Worm (Caenorhabditis elegans): ENCODE data around the gene F35B3.4.

F35B3.4 gene

ce11 chrX:16995149-16995885, 25.4 kb downstream of the F35B3.4 start:
- TF ChIP-seq fkh-10 (GFP tag; optimal IDR thresholded peaks at IDR 0.05) (no peak), dmd-6 (GFP tag; IDR thresholded peaks at IDR 0.05) (0 out of 2 replicates have a peak, but pooled peaks have one; percentile 19), lir-3 (tag; optimal IDR thresholded peaks at IDR 0.05) (no peak), arid-1 (GFP tag; conservative IDR thresholded peaks at IDR 0.05) (no peak), unc-130 (GFP tag; optimal IDR thresholded peaks at IDR 0.05) (no peak), mxl-3 (GFP tag; optimal IDR thresholded peaks at IDR 0.05) (peak; percentile 34), hmg-1.1 (GFP tag; IDR thresholded peaks at IDR 0.05) (0 out of 2 replicates have a peak, but pooled peaks have one; percentile 16), nhr-237 (tag; optimal IDR thresholded peaks at IDR 0.05) (no peak), unc-62 (GFP tag; optimal IDR thresholded peaks at IDR 0.05 in 1 of 2) (peak in 1 of 2 experiments; percentile 81), unc-62 (tag; optimal IDR thresholded peaks at IDR 0.05) (no peak), zag-1 (tag; optimal IDR thresholded peaks at IDR 0.05) (no peak), php-3 (GFP tag; IDR thresholded peaks at IDR 0.05) (no peak)

ce11 chrX:16994417-16994816, 26.3 kb downstream of the F35B3.4 start:
- no peak for TF ChIP-seq daf-12 (tag; optimal IDR thresholded peaks at IDR 0.05)
- no peak for TF ChIP-seq mdt-29 (GFP tag; IDR thresholded peaks at IDR 0.05)
- TF ChIP-seq F26F4.8 (GFP tag; conservative IDR thresholded peaks at IDR 0.05): no peak
- no peak for TF ChIP-seq unc-39 (tag; optimal IDR thresholded peaks at IDR 0.05)
- TF ChIP-seq hif-1 (tag; optimal IDR thresholded peaks at IDR 0.05): no peak
- TF ChIP-seq daf-16 (GFP tag; optimal IDR thresholded peaks at IDR 0.05): no peak
- TF ChIP-seq daf-16 (tag; optimal IDR thresholded peaks at IDR 0.05): peak; percentile 87
- TF ChIP-seq pqm-1 (tag; optimal IDR thresholded peaks at IDR 0.05): peak; percentile 17
- no peak for TF ChIP-seq vab-7 (GFP tag; IDR thresholded peaks at IDR 0.05)
- no peak for TF ChIP-seq mxl-2 (GFP tag; conservative IDR thresholded peaks at IDR 0.05)
- TF ChIP-seq dmd-8 (GFP tag; IDR thresholded peaks at IDR 0.05): no peak
- TF ChIP-seq lir-3 (tag; optimal IDR thresholded peaks at IDR 0.05): no peak
- TF ChIP-seq ama-1 (optimal IDR thresholded peaks at IDR 0.05): no peak
- no peak for TF ChIP-seq hmg-1.1 (GFP tag; IDR thresholded peaks at IDR 0.05)

ce11 chrX:16993524-16993923, 27.2 kb downstream of the F35B3.4 start:
- TF ChIP-seq ZK337.2 (GFP tag; IDR thresholded peaks at IDR 0.05): no peak
- TF ChIP-seq daf-16 (GFP tag; optimal IDR thresholded peaks at IDR 0.05): no peak
- no peak for TF ChIP-seq daf-16 (tag; optimal IDR thresholded peaks at IDR 0.05)
- TF ChIP-seq spr-3 (GFP tag; optimal IDR thresholded peaks at IDR 0.05): no peak
- TF ChIP-seq hmg-1.1 (GFP tag; IDR thresholded peaks at IDR 0.05): no peak
- no peak for TF ChIP-seq mep-1 (tag; optimal IDR thresholded peaks at IDR 0.05)

ce11 chrX:16991437-16991836, 29.3 kb downstream of the F35B3.4 start:
- TF ChIP-seq ztf-7 (tag; optimal IDR thresholded peaks at IDR 0.05) (no peak), mep-1 (tag; optimal IDR thresholded peaks at IDR 0.05) (peak; percentile 21), ces-1 (GFP tag; optimal IDR thresholded peaks at IDR 0.05) (peak; percentile 47), mdt-29 (GFP tag; IDR thresholded peaks at IDR 0.05) (no peak), aly-2 (tag; optimal IDR thresholded peaks at IDR 0.05) (no peak)

DNA sequence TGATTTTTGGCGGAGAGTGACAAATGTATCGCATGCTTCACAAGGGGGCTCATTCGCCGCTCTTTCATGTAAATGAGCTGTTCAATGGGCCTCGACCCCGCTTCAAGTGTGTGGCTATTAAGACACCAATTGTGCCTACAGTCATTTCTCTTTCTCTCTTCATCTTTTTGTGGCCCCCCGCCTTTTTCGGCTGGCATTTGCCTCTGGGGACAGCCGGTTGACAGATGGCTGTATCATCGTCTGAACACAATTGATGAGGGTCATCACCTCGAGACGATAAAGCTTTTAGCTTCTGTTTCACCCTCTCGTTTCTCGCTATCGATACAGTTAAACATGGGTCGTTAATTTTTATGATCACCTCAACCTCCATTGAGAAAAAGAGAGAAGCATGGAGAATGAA, 32.4 kb downstream of the F35B3.4 start:
- TF ChIP-seq unc-62 (GFP tag; optimal IDR thresholded peaks at IDR 0.05 in 1 of 2): peak in 1 of 2 experiments; percentile 48
- no peak for TF ChIP-seq unc-62 (tag; optimal IDR thresholded peaks at IDR 0.05)
- no peak for TF ChIP-seq ctbp-1 (GFP tag; IDR thresholded peaks at IDR 0.05)

- TF ChIP-seq mep-1 (tag; optimal IDR thresholded peaks at IDR 0.05) (no peak), lin-15B (tag; optimal IDR thresholded peaks at IDR 0.05) (no peak), ztf-11 (tag; optimal IDR thresholded peaks at IDR 0.05) (no peak), Y5F2A.4 (GFP tag; optimal IDR thresholded peaks at IDR 0.05) (no peak), daf-12 (tag; optimal IDR thresholded peaks at IDR 0.05) (no peak), ZK546.5 (tag; optimal IDR thresholded peaks at IDR 0.05) (no peak), unc-62 (GFP tag; optimal IDR thresholded peaks at IDR 0.05 in 1 of 2) (peak in 1 of 2 experiments; percentile 85), unc-62 (tag; optimal IDR thresholded peaks at IDR 0.05) (no peak), madf-9 (GFP tag; conservative IDR thresholded peaks at IDR 0.05) (no peak)
Observed at ce11 chrX:16978308-16978707, 42.5 kb downstream of the F35B3.4 start, which contains the start of gene mbl-1. Gene mbl-1 (plus strand): TSS chrX:16978608.
